Fruit fly (Drosophila melanogaster) whole organism, adult: ENCODE measurements around the gene CG6304.

Source experiments
- CG12768 ChIP-seq: fragments of 200-800 bp; sonication (Bioruptor generic); optimal IDR thresholded peaks from 2 replicates; lab custom pipeline; 2017; ENCODE audit warnings: missing biosample characterization, missing genetic modification characterization, mild to moderate bottlenecking, moderate library complexity, missing genetic modification reagents
- CG14711 ChIP-seq: fragments of 200-800 bp; sonication (Bioruptor generic); optimal IDR thresholded peaks from 2 replicates; lab custom pipeline; 2018; ENCODE audit warnings: missing biosample characterization, mild to moderate bottlenecking, missing genetic modification characterization, moderate library complexity
- CG1620 ChIP-seq: fragments of 200-800 bp; sonication (Bioruptor generic); optimal IDR thresholded peaks from 2 replicates; lab custom pipeline; 2016; ENCODE audit warnings: missing biosample characterization, missing genetic modification characterization
- CG33017 ChIP-seq: fragments of 200-800 bp; sonication (Bioruptor generic); optimal IDR thresholded peaks from 2 replicates; lab custom pipeline; 2018; ENCODE audit warnings: missing biosample characterization, mild to moderate bottlenecking, missing genetic modification characterization, moderate library complexity
- CG7045 ChIP-seq: fragments of 200-800 bp; sonication (Bioruptor generic); optimal IDR thresholded peaks from 2 replicates; lab custom pipeline; 2017; ENCODE audit warnings: missing biosample characterization, mild to moderate bottlenecking, missing genetic modification characterization
- CG7101 ChIP-seq: fragments of 200-800 bp; sonication (Bioruptor generic); optimal IDR thresholded peaks from 2 replicates; lab custom pipeline; 2018; ENCODE audit warnings: missing biosample characterization, mild to moderate bottlenecking, missing genetic modification characterization, moderate library complexity
- cic ChIP-seq: fragments of 200-800 bp; sonication (Bioruptor generic); optimal IDR thresholded peaks from 2 replicates; lab custom pipeline; 2017; ENCODE audit warnings: missing biosample characterization, mild to moderate bottlenecking, missing genetic modification characterization, moderate library complexity
- ovo ChIP-seq: fragments of 200-800 bp; sonication (Bioruptor generic); optimal IDR thresholded peaks from 2 replicates; lab custom pipeline; 2016; ENCODE audit warnings: missing biosample characterization, missing genetic modification characterization
- tj ChIP-seq: fragments of 200-800 bp; sonication (Bioruptor generic); optimal IDR thresholded peaks from 3 replicates; lab custom pipeline; 2017; ENCODE audit warnings: missing biosample characterization, mild to moderate bottlenecking, missing genetic modification characterization, moderate library complexity

- TF ChIP-seq CG33017 (tag; lab: Kevin White, UChicago) (no peak), CG1620 (GFP tag; lab: Kevin White, UChicago) (no peak), tj (GFP tag; lab: Kevin White, UChicago) (no peak), CG12768 (GFP tag; lab: Kevin White, UChicago) (no peak), cic (GFP tag; lab: Kevin White, UChicago) (no peak), CG14711 (tag; lab: Kevin White, UChicago) (no peak), CG7101 (tag; lab: Kevin White, UChicago) (no peak), ovo (no peak), CG7045 (GFP tag; lab: Kevin White, UChicago) (no peak)
Measured at dm6 chr2L:17048181-17048580, 33.7 kb upstream of the CG6304 start, which contains the start of gene CG15136.
